Worm (Caenorhabditis elegans) whole organism, L4/young adult: ENCODE results near the gene F33C8.2.

ENCODE experiments used
- W03F9.2 ChIP-seq: fragments of 150-350 bp; optimal IDR thresholded peaks from 2 replicates; lab custom pipeline; 2014; ENCODE audit warnings: missing biosample characterization, missing genetic modification characterization
- him-1 ChIP-seq: sonication (generic microtip); optimal IDR thresholded peaks from 2 replicates; lab custom pipeline; 2016; ENCODE audit warnings: missing genotype, missing genetic modification reagents, missing genetic modification characterization, missing compliant biosample characterization

ce11 chrX:14743780-14744179 lies 22.6 kb downstream of the F33C8.2 start, which contains the start of gene C05G5.7:
- TF ChIP-seq him-1 (tag; lab: Kevin White, UChicago) (no peak), W03F9.2 (tag; lab: Kevin White, UChicago) (no peak)
